Worm (Caenorhabditis elegans) whole organism, L2 larva: ENCODE data around the gene egl-2.
A peak's percentile ranks its signal among the peaks of the same experiment; 100 is the strongest.

ENCODE experiments used
- F13H6.1 ChIP-seq: sonication (generic microtip); optimal IDR thresholded peaks from 2 replicates; lab custom pipeline; 2016; ENCODE audit warnings: missing genetic modification characterization, missing compliant biosample characterization
- Y55F3AM.14 ChIP-seq: fragments of 200-800 bp; sonication (Bioruptor generic); optimal IDR thresholded peaks from 2 replicates; lab custom pipeline; 2018; ENCODE audit warnings: mild to moderate bottlenecking, missing genetic modification characterization, missing compliant biosample characterization
- ZK546.5 ChIP-seq: sonication (generic microtip); optimal IDR thresholded peaks from 2 replicates; lab custom pipeline; 2017; ENCODE audit warnings: missing biosample characterization, missing genetic modification characterization
- alr-1 ChIP-seq: fragments of 150-350 bp; optimal IDR thresholded peaks from 2 replicates; lab custom pipeline; 2014; ENCODE audit warnings: missing biosample characterization, missing genetic modification characterization
- aly-2 ChIP-seq: fragments of 150-350 bp; optimal IDR thresholded peaks from 2 replicates; lab custom pipeline; 2014; ENCODE audit warnings: missing biosample characterization, missing genetic modification characterization
- ama-1 ChIP-seq: fragments of 150-350 bp; optimal IDR thresholded peaks from 2 replicates; lab custom pipeline; 2018; ENCODE audit warnings: inconsistent platforms
- blmp-1 ChIP-seq: sonication (generic microtip); optimal IDR thresholded peaks from 2 replicates; lab custom pipeline; 2017; ENCODE audit warnings: missing genetic modification characterization, mild to moderate bottlenecking, missing compliant biosample characterization, antibody characterized with exemption, moderate library complexity; ENCODE audit not compliant: insufficient read depth
- ceh-16 ChIP-seq: fragments of 150-350 bp; optimal IDR thresholded peaks from 2 replicates; lab custom pipeline; 2014; ENCODE audit warnings: missing biosample characterization, missing genetic modification characterization
- ceh-82 ChIP-seq: fragments of 150-350 bp; optimal IDR thresholded peaks from 2 replicates; lab custom pipeline; 2014; ENCODE audit warnings: missing biosample characterization, missing genetic modification characterization
- crh-2 ChIP-seq: sonication (generic microtip); optimal IDR thresholded peaks from 2 replicates; lab custom pipeline; 2017; ENCODE audit warnings: missing biosample characterization, missing genetic modification characterization
- dmd-4 ChIP-seq: sonication (generic microtip); optimal IDR thresholded peaks from 2 replicates; lab custom pipeline; 2017; ENCODE audit warnings: missing biosample characterization, missing genetic modification characterization
- egl-27 ChIP-seq: sonication (generic microtip); optimal IDR thresholded peaks from 3 replicates; lab custom pipeline; 2017; ENCODE audit warnings: missing biosample characterization, missing genetic modification reagents, missing genetic modification characterization
- elt-1 ChIP-seq: fragments of 150-350 bp; optimal IDR thresholded peaks from 2 replicates; lab custom pipeline; 2014; ENCODE audit warnings: missing biosample characterization, missing genetic modification characterization
- elt-3 ChIP-seq: sonication (generic microtip); optimal IDR thresholded peaks from 2 replicates; lab custom pipeline; 2017; ENCODE audit warnings: missing biosample characterization, missing genetic modification characterization
- fos-1 ChIP-seq: fragments of 150-350 bp; optimal IDR thresholded peaks from 2 replicates; lab custom pipeline; 2014; ENCODE audit warnings: missing biosample characterization, missing genetic modification characterization
- gmeb-1 ChIP-seq: fragments of 150-350 bp; optimal IDR thresholded peaks from 2 replicates; lab custom pipeline; 2014; ENCODE audit warnings: missing biosample characterization, missing genetic modification characterization
- lin-13 ChIP-seq: fragments of 150-350 bp; optimal IDR thresholded peaks from 2 replicates; lab custom pipeline; 2014; ENCODE audit warnings: missing biosample characterization, missing genetic modification reagents, missing genetic modification characterization
- lsy-2 ChIP-seq, 2 experiments: fragments of 150-350 bp in 1 of 2; sonication (generic microtip) in 1 of 2; optimal IDR thresholded peaks; 2 replicates each; lab custom pipeline; 2014 to 2017; ENCODE audit warnings: missing biosample characterization in 2 of 2, missing genetic modification characterization in 2 of 2
- mab-5 ChIP-seq: fragments of 150-350 bp; optimal IDR thresholded peaks from 2 replicates; lab custom pipeline; 2014; ENCODE audit warnings: missing biosample characterization, missing genetic modification characterization
- mbf-1 ChIP-seq: sonication (generic microtip); optimal IDR thresholded peaks from 2 replicates; lab custom pipeline; 2017; ENCODE audit warnings: missing biosample characterization, missing genetic modification characterization
- mdl-1 ChIP-seq, 2 experiments: fragments of 150-350 bp in 1 of 2; sonication (generic microtip) in 1 of 2; optimal IDR thresholded peaks; 2 replicates each; lab custom pipeline; 2017; ENCODE audit warnings: missing biosample characterization in 2 of 2, missing genetic modification characterization in 2 of 2
- nhr-11 ChIP-seq: fragments of 150-350 bp; optimal IDR thresholded peaks from 2 replicates; lab custom pipeline; 2014; ENCODE audit warnings: missing biosample characterization, missing genetic modification characterization
- nhr-12 ChIP-seq: fragments of 150-350 bp; optimal IDR thresholded peaks from 2 replicates; lab custom pipeline; 2014; ENCODE audit warnings: missing biosample characterization, missing genetic modification characterization
- nhr-129 ChIP-seq: fragments of 150-350 bp; optimal IDR thresholded peaks from 2 replicates; lab custom pipeline; 2014; ENCODE audit warnings: missing biosample characterization, missing genetic modification characterization
- nhr-21 ChIP-seq: fragments of 150-350 bp; optimal IDR thresholded peaks from 2 replicates; lab custom pipeline; 2014; ENCODE audit warnings: missing biosample characterization, missing genetic modification characterization
- nhr-23 ChIP-seq: fragments of 150-350 bp; optimal IDR thresholded peaks from 2 replicates; lab custom pipeline; 2014; ENCODE audit warnings: missing biosample characterization, missing genetic modification reagents, missing genetic modification characterization
- nhr-237 ChIP-seq: fragments of 150-350 bp; optimal IDR thresholded peaks from 2 replicates; lab custom pipeline; 2014; ENCODE audit warnings: missing biosample characterization, missing genetic modification characterization
- nhr-25 ChIP-seq: fragments of 150-350 bp; sonication (generic microtip); optimal IDR thresholded peaks from 3 replicates; lab custom pipeline; 2014; ENCODE audit warnings: missing biosample characterization, missing genetic modification characterization
- nhr-77 ChIP-seq: fragments of 150-350 bp; optimal IDR thresholded peaks from 2 replicates; lab custom pipeline; 2014; ENCODE audit warnings: missing biosample characterization, missing genetic modification characterization
- peb-1 ChIP-seq: fragments of 150-350 bp; optimal IDR thresholded peaks from 2 replicates; lab custom pipeline; 2014; ENCODE audit warnings: missing biosample characterization, missing genetic modification characterization
- sem-4 ChIP-seq: fragments of 150-350 bp; optimal IDR thresholded peaks from 2 replicates; lab custom pipeline; 2014; ENCODE audit warnings: missing biosample characterization, missing genetic modification reagents, missing genetic modification characterization
- skn-1 ChIP-seq: sonication (generic microtip); optimal IDR thresholded peaks from 2 replicates; lab custom pipeline; 2017; ENCODE audit warnings: missing biosample characterization, missing genetic modification characterization
- sma-9 ChIP-seq, 2 experiments: fragments of 150-350 bp in 1 of 2; sonication (generic microtip) in 1 of 2; optimal IDR thresholded peaks; 2 replicates each; lab custom pipeline; 2014 to 2016; ENCODE audit warnings: missing genetic modification characterization in 2 of 2, mild to moderate bottlenecking in 1 of 2, missing biosample characterization in 1 of 2, missing compliant biosample characterization in 1 of 2, missing genetic modification reagents in 1 of 2, moderate library complexity in 1 of 2
- snpc-4 ChIP-seq: fragments of 150-350 bp; optimal IDR thresholded peaks from 2 replicates; lab custom pipeline; 2014; ENCODE audit warnings: missing biosample characterization, missing genetic modification characterization
- unc-39 ChIP-seq: fragments of 150-350 bp; optimal IDR thresholded peaks from 2 replicates; lab custom pipeline; 2014; ENCODE audit warnings: missing biosample characterization, missing genetic modification characterization
- unc-55 ChIP-seq: fragments of 150-350 bp; sonication (generic microtip); optimal IDR thresholded peaks from 3 replicates; lab custom pipeline; 2014; ENCODE audit warnings: missing biosample characterization, missing genetic modification reagents, missing genetic modification characterization
- zag-1 ChIP-seq: fragments of 150-350 bp; optimal IDR thresholded peaks from 2 replicates; lab custom pipeline; 2014; ENCODE audit warnings: missing biosample characterization, missing genetic modification characterization
- ztf-11 ChIP-seq: sonication (generic microtip); optimal IDR thresholded peaks from 2 replicates; lab custom pipeline; 2017; ENCODE audit warnings: missing biosample characterization, missing genetic modification characterization
- ztf-4 ChIP-seq: fragments of 150-350 bp; optimal IDR thresholded peaks from 2 replicates; lab custom pipeline; 2014; ENCODE audit warnings: missing biosample characterization, missing genetic modification characterization

Gene egl-2

ce11 chrV:1313274-1313673 lies 14.1 kb upstream of the egl-2 start:
- no peak for TF ChIP-seq skn-1
- no peak for TF ChIP-seq ZK546.5
- TF ChIP-seq fos-1 (tag; lab: Kevin White, UChicago) = no peak
- TF ChIP-seq nhr-21 (tag; lab: Kevin White, UChicago) = no peak
- no peak for TF ChIP-seq lsy-2 (tag; optimal IDR thresholded peaks at IDR 0.05; lab: Kevin White, UChicago)
- TF ChIP-seq sem-4 = no peak
- TF ChIP-seq elt-3 (tag; lab: Kevin White, UChicago) = no peak
- TF ChIP-seq nhr-25 (tag; lab: Kevin White, UChicago) = no peak
- TF ChIP-seq, all 48 proteins: peak for 0

DNA sequence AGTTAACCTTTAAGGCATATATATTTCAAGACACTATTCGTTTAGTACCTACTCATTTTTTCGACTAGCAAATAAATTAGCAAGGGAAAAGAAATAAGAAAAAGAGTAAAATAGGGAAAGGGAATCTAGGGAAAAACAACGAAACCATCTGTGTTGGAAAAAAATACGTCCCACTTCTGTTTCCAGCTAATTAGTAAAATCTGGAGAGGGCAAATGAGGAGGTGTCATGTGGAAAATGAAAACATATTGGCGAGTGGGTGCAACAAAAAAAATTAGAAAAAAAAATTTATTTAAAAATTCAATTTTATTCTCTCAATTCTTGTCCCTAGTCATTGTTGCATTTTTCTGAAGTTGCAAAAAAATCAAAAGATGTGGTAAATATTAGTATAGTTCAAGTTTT lies 8.6 kb upstream of the egl-2 start:
- TF ChIP-seq egl-27 (tag; lab: Kevin White, UChicago) = no peak
- no peak for TF ChIP-seq nhr-23 (tag; lab: Kevin White, UChicago)
- no peak for TF ChIP-seq gmeb-1 (tag; lab: Kevin White, UChicago)
- no peak for TF ChIP-seq alr-1 (tag; lab: Kevin White, UChicago)
- TF ChIP-seq nhr-11 (tag; lab: Kevin White, UChicago) = no peak
- no peak for TF ChIP-seq ceh-16 (tag; lab: Kevin White, UChicago)
- no peak for TF ChIP-seq peb-1 (tag; lab: Kevin White, UChicago)
- TF ChIP-seq lin-13 (GFP tag; lab: Kevin White, UChicago) = no peak
- no peak for TF ChIP-seq nhr-237 (tag; lab: Kevin White, UChicago)

DNA sequence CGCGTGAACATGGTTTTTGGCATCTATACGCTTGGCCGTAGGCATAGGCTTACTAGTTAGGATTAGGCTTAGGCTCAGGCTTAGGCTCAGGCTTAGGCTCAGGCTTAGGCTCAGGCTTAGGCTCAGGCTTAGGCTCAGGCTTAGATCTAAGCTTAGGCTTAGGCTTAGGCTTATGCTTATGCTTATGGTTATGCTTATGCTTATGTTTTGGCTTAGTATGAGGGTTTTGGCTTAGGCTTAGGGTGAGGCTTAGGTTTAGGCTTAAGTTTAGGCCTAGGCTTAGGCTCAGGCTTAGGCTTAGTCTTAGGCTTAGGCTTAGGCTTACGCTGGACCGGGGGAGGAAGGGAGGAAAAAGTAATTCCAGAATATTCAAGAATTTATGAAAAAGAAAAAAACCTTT lies 6.7 kb upstream of the egl-2 start:
- TF ChIP-seq dmd-4 (tag; lab: Kevin White, UChicago) = no peak
- TF ChIP-seq nhr-237 (tag; lab: Kevin White, UChicago) = no peak
- TF ChIP-seq ceh-82 (tag; lab: Kevin White, UChicago) = no peak
- TF ChIP-seq peb-1 (tag; lab: Kevin White, UChicago) = no peak
- no peak for TF ChIP-seq F13H6.1 (tag; lab: Kevin White, UChicago)
- no peak for TF ChIP-seq egl-27 (tag; lab: Kevin White, UChicago)
- TF ChIP-seq ZK546.5 = no peak
- no peak for TF ChIP-seq skn-1
- TF ChIP-seq sem-4 = no peak
- no peak for TF ChIP-seq alr-1 (tag; lab: Kevin White, UChicago)
- no peak for TF ChIP-seq mab-5 (tag; lab: Kevin White, UChicago)

DNA sequence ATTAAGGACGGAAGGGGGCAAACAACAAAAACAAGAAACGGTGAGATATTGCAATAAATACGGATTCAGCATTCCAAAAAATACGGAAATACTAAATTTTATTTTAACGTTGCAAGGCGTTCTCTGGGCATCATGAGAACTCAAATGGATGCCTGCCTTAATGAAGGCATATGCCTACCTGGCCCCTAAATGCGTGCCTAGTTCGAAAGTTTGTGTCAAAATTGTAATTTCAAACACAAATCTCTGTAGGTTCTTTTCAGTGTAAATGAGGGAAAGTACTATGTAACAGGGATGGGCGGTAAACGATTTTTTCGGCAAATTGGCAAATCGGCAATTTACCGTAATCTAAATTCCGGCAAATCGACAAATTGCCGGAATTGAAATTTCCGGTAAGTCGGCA lies 3.0 kb upstream of the egl-2 start:
- TF ChIP-seq aly-2 = no peak
- no peak for TF ChIP-seq mbf-1 (tag; lab: Kevin White, UChicago)
- no peak for TF ChIP-seq mdl-1 (tag; optimal IDR thresholded peaks at IDR 0.05; lab: Kevin White, UChicago)
- TF ChIP-seq dmd-4 (tag; lab: Kevin White, UChicago) = no peak
- TF ChIP-seq Y55F3AM.14 (GFP tag; lab: Kevin White, UChicago) = no peak
- no peak for TF ChIP-seq lsy-2 (tag; optimal IDR thresholded peaks at IDR 0.05; lab: Kevin White, UChicago)
- no peak for TF ChIP-seq nhr-77 (tag; lab: Kevin White, UChicago)
- no peak for TF ChIP-seq alr-1 (tag; lab: Kevin White, UChicago)
- TF ChIP-seq unc-55 (GFP tag; lab: Kevin White, UChicago) = no peak
- TF ChIP-seq zag-1 (tag; lab: Kevin White, UChicago) = no peak
- no peak for TF ChIP-seq sem-4
- TF ChIP-seq ceh-16 (tag; lab: Kevin White, UChicago) = no peak
- no peak for TF ChIP-seq nhr-25 (tag; lab: Kevin White, UChicago)
- no peak for TF ChIP-seq unc-39 (tag; lab: Kevin White, UChicago)
- TF ChIP-seq peb-1 (tag; lab: Kevin White, UChicago) = no peak

DNA sequence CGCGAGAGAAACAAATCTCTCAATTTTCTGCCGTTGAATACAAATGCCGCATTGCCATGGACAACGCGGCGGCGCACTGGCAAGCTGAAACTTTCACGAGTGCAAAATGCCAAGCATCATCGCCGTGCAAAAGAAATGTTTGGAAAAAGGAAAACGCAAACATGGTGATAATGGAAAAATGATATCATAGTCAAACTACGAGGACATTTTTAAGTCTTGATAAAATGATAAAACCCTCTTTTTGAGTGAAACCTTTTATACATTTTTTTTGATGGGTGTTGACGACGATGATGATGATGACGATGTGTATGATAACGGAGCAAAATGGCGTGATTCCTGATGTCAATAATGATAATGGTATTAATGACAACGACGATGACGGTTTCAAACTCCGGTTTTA lies 11.9 kb downstream of the egl-2 start:
- TF ChIP-seq sma-9 (GFP tag; optimal IDR thresholded peaks at IDR 0.05; lab: Kevin White, UChicago) (peak; percentile 38), sma-9 (tag; optimal IDR thresholded peaks at IDR 0.05; lab: Kevin White, UChicago) (no peak), fos-1 (tag; lab: Kevin White, UChicago) (peak; percentile 4), ztf-4 (tag; lab: Kevin White, UChicago) (no peak)

DNA sequence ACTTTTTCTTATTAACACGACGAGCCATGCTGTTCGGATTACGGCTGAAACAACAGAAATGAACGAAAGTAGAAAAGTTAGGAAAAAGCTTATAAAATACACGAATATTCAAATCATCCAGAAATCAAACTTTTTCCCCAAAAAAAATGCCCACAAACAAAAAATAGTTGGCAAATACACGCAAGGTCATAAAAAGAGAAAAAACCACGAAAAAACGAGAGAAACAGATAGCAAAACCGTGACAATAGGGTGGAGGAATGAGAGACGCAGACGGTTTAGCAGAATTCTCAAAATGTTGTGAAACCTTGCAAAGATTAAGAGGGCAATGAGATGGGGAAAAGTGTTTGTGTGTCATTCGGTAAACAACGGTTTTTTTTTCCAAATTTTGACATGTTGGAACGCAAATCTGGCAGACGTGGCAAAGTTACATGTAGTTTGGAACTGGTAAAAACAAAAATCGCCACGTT lies 13.4 kb downstream of the egl-2 start, which contains the start of gene tank-1:
TSS of gene tank-1 (minus strand) at position 51 of the 467 bp plus-strand sequence.
- TF ChIP-seq Y55F3AM.14 (GFP tag; lab: Kevin White, UChicago) = no peak
- peak; percentile 50 for TF ChIP-seq fos-1 (tag; lab: Kevin White, UChicago)
- peak; percentile 31 for TF ChIP-seq F13H6.1 (tag; lab: Kevin White, UChicago)
- no peak for TF ChIP-seq peb-1 (tag; lab: Kevin White, UChicago)
- no peak for TF ChIP-seq blmp-1
- no peak for TF ChIP-seq nhr-12
- TF ChIP-seq sem-4 = no peak
- TF ChIP-seq dmd-4 (tag; lab: Kevin White, UChicago) = no peak
- no peak for TF ChIP-seq elt-1
- no peak for TF ChIP-seq elt-3 (tag; lab: Kevin White, UChicago)
- TF ChIP-seq nhr-11 (tag; lab: Kevin White, UChicago) = no peak
- TF ChIP-seq ztf-11 = no peak
- no peak for TF ChIP-seq mab-5 (tag; lab: Kevin White, UChicago)
- peak; percentile 6 for TF ChIP-seq ama-1
- no peak for TF ChIP-seq zag-1 (tag; lab: Kevin White, UChicago)
- no peak for TF ChIP-seq lin-13 (GFP tag; lab: Kevin White, UChicago)
- no peak for TF ChIP-seq aly-2
- TF ChIP-seq ztf-4 (tag; lab: Kevin White, UChicago) = no peak
- no peak for TF ChIP-seq egl-27 (tag; lab: Kevin White, UChicago)
- peak; percentile 43 for TF ChIP-seq crh-2 (tag; lab: Kevin White, UChicago)
- TF ChIP-seq skn-1 = no peak
- no peak for TF ChIP-seq snpc-4 (tag; lab: Kevin White, UChicago)
- TF ChIP-seq ZK546.5 = no peak
- no peak for TF ChIP-seq ceh-82 (tag; lab: Kevin White, UChicago)
- TF ChIP-seq gmeb-1 (tag; lab: Kevin White, UChicago) = peak; percentile 42
- peak; percentile 63 for TF ChIP-seq nhr-129 (tag; lab: Kevin White, UChicago)
